Fruit fly (Drosophila melanogaster): ENCODE results near the gene CG45116.

The CG45116 gene

DNA sequence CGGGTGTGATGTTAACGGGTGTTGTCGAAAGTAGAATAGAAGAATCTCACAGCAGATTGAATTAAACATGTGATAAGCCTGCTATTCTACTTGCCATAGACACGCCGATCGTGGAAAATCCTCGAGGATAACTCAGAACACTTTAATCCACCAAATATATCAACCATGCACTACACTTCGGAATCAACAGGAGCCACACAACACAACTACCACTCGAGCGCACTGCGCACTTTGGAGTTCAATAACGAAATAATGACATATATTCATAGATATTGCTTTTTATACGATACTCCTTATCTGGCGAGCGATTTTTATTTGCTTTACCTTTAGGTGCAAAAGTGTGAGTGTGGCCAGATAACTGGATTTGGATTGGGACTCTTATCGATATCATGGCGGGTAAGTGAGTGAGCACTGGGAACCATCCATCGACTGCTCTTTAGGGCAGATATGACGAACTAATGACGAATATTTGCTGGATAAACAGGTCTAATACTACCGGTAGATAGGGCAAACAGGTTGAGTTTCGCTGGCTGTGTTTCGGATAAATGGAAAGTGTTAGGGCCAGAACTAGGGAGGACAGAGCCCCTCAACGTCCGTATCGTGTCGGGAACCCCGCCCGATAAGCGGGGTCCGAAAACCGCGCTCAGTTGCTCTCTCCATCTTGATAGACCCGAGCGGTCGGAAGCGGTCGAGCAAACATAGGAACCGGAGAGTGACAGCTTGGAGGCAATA, 29.8 kb upstream of the CG45116 start, which contains the start of gene Jhbp6 (continued):
- 0 out of 2 replicates have a peak, but pooled peaks have one; percentile 5 for TF ChIP-seq amos (GFP tag; IDR thresholded peaks at IDR 0.05; ENCODE audit: partially characterized antibody)
- no peak for TF ChIP-seq run (tag; optimal IDR thresholded peaks at IDR 0.05)
- peak; percentile 23 for TF ChIP-seq gfzf (GFP tag; optimal IDR thresholded peaks at IDR 0.05)

DNA sequence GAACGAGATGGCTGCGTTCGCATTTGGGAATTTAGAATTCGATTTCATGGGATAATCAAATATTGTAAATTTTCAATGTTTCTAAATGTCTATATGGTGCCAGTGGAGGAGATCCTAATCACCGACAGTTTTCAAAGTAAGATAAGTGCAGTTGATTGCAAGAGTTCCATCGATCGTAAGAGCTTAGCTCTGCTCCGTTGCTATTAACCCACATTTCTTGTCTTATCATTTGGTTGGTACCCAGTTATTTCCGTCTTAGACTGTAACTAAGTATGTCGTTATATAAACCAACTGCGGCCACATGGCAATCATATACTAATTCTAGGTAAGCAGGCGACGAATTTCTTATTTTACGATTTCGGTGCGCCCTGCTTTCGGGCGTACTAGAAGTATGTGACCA, 29.1 kb upstream of the CG45116 start:
- peak; percentile 46 for TF ChIP-seq sug (tag; optimal IDR thresholded peaks at IDR 0.05)
- TF ChIP-seq tio (GFP tag; optimal IDR thresholded peaks at IDR 0.05), result no peak
- no peak for TF ChIP-seq CG6813 (GFP tag; optimal IDR thresholded peaks at IDR 0.05)
- TF ChIP-seq chinmo (GFP tag; IDR thresholded peaks at IDR 0.05; ENCODE audit: partially characterized antibody), result 0 out of 4 replicates have a peak, but pooled peaks have one; percentile 19
- TF ChIP-seq twi (tag; optimal IDR thresholded peaks at IDR 0.05), result peak; percentile 33
- no peak for TF ChIP-seq Awh (GFP tag; IDR thresholded peaks at IDR 0.05)
- no peak for TF ChIP-seq CG14441 (GFP tag; IDR thresholded peaks at IDR 0.05)
- TF ChIP-seq Pdp1 (GFP tag; optimal IDR thresholded peaks at IDR 0.05), result peak in 1 of 2 experiments; percentile 90
- peak; percentile 83 for TF ChIP-seq sd (tag; optimal IDR thresholded peaks at IDR 0.05)
- TF ChIP-seq CG34376 (GFP tag; optimal IDR thresholded peaks at IDR 0.05), result peak; percentile 34
- TF ChIP-seq exex (tag; optimal IDR thresholded peaks at IDR 0.05), result peak; percentile 74
- TF ChIP-seq grn (GFP tag; optimal IDR thresholded peaks at IDR 0.05), result peak; percentile 94
- TF ChIP-seq scrt (GFP tag; optimal IDR thresholded peaks at IDR 0.05), result no peak
- peak; percentile 6 for TF ChIP-seq HmgZ (tag; optimal IDR thresholded peaks at IDR 0.05)
- no peak for TF ChIP-seq Bteb2 (GFP tag; optimal IDR thresholded peaks at IDR 0.05)

DNA sequence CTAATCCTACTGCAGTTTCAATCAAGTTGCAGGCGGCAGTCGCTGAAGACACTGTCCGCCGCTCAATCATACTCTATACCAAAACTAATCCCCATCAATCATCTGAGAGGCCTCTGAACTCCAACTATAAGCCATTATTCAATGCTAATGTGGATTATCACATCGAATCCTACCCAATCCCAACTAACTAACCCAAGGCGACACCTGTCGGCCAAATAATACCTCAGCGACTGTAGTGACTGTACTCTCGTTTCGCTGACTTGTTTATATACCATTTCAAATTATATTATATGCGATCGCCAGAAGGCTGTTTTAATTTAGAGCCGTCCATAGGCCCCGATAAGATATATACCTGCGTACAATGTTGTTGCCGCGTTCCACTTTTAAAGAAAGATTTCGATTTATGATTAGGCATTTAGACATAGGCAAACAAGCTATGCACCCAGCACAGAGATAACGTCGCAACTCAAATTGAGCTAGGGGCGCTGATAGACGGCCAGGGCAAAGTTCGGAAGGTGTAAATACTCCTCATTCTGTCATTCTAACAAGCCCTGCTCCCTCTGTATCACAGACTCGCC, 27.4 kb upstream of the CG45116 start:
- TF ChIP-seq sd (tag; optimal IDR thresholded peaks at IDR 0.05) (peak; percentile 58), CG34376 (GFP tag; optimal IDR thresholded peaks at IDR 0.05) (peak; percentile 55), CG8281 (tag; optimal IDR thresholded peaks at IDR 0.05) (peak; percentile 47), BtbVII (GFP tag; optimal IDR thresholded peaks at IDR 0.05) (peak; percentile 1), exex (tag; optimal IDR thresholded peaks at IDR 0.05) (peak; percentile 89), jumu (GFP tag; optimal IDR thresholded peaks at IDR 0.05) (no peak), CTCF (GFP tag; optimal IDR thresholded peaks at IDR 0.05) (peak; percentile 84), Oaz (GFP tag; IDR thresholded peaks at IDR 0.05) (no peak), HmgZ (tag; optimal IDR thresholded peaks at IDR 0.05) (peak; percentile 30), CG10543 (GFP tag; optimal IDR thresholded peaks at IDR 0.05) (peak; percentile 39), chinmo (GFP tag; IDR thresholded peaks at IDR 0.05; ENCODE audit: partially characterized antibody) (peak; percentile 59; the same call in 1 of the 4 replicates), CG7271 (tag; optimal IDR thresholded peaks at IDR 0.05) (no peak), mirr (GFP tag; optimal IDR thresholded peaks at IDR 0.05) (peak; percentile 90), grn (GFP tag; optimal IDR thresholded peaks at IDR 0.05) (peak; percentile 96), lab (GFP tag; optimal IDR thresholded peaks at IDR 0.05) (peak; percentile 41), CG34422 (GFP tag; IDR thresholded peaks at IDR 0.05) (no peak), CG4360 (GFP tag; IDR thresholded peaks at IDR 0.05) (peak; percentile 42; the same call in 1 of the 2 replicates), GATAe (GFP tag; conservative IDR thresholded peaks at IDR 0.05) (peak; percentile 25; the same call in 1 of the 2 replicates), sug (tag; optimal IDR thresholded peaks at IDR 0.05) (peak; percentile 57), Vsx1 (GFP tag; optimal IDR thresholded peaks at IDR 0.05) (peak; percentile 4), Hr78 (GFP tag; optimal IDR thresholded peaks at IDR 0.05) (peak in 1 of 2 experiments; percentile 68), Med (GFP tag) (peak; percentile 36), MESR4 (GFP tag; optimal IDR thresholded peaks at IDR 0.05) (no peak)
